Worm (Caenorhabditis elegans) whole organism, L4 larva: ENCODE results near the gene srt-68.

ENCODE experiments used
- ZK546.5 ChIP-seq, 2 experiments: sonication (generic microtip); optimal IDR thresholded peaks; 2 replicates each; lab custom pipeline; 2017; ENCODE audit warnings: missing biosample characterization in 2 of 2, missing genetic modification characterization in 2 of 2
- ceh-82 ChIP-seq: sonication (generic microtip); optimal IDR thresholded peaks from 2 replicates; lab custom pipeline; 2017; ENCODE audit warnings: missing biosample characterization, missing genetic modification characterization
- dpl-1 ChIP-seq: fragments of 150-350 bp; optimal IDR thresholded peaks from 2 replicates; lab custom pipeline; 2014; ENCODE audit warnings: missing biosample characterization, missing genetic modification reagents, missing genetic modification characterization
- egl-27 ChIP-seq: sonication (generic microtip); optimal IDR thresholded peaks from 3 replicates; lab custom pipeline; 2017; ENCODE audit warnings: missing biosample characterization, missing genetic modification reagents, missing genetic modification characterization
- mdl-1 ChIP-seq, 2 experiments: fragments of 150-350 bp in 1 of 2; sonication (generic microtip) in 1 of 2; optimal IDR thresholded peaks; 2 replicates each; lab custom pipeline; 2014 to 2017; ENCODE audit warnings: missing biosample characterization in 2 of 2, missing genetic modification characterization in 2 of 2
- mep-1 ChIP-seq: fragments of 150-350 bp; sonication (generic microtip); optimal IDR thresholded peaks from 3 replicates; lab custom pipeline; 2014; ENCODE audit warnings: missing biosample characterization, missing genetic modification characterization
- nhr-28 ChIP-seq: fragments of 150-350 bp; optimal IDR thresholded peaks from 2 replicates; lab custom pipeline; 2014; ENCODE audit warnings: missing biosample characterization, missing genetic modification characterization
- pqm-1 ChIP-seq: sonication (generic microtip); optimal IDR thresholded peaks from 2 replicates; lab custom pipeline; 2017; ENCODE audit warnings: missing biosample characterization, missing genetic modification characterization
- unc-62 ChIP-seq, 3 experiments: fragments of 150-350 bp in 1 of 3; sonication (generic microtip); optimal IDR thresholded peaks in 2 of 3; peaks in 1 of 3; 1 replicate in 1 of 3; 2 replicates in 2 of 3; lab custom pipeline; 2014 to 2017; ENCODE audit warnings: missing biosample characterization in 3 of 3, missing genetic modification characterization in 3 of 3, missing genetic modification reagents in 3 of 3, missing genotype in 1 of 3

DNA sequence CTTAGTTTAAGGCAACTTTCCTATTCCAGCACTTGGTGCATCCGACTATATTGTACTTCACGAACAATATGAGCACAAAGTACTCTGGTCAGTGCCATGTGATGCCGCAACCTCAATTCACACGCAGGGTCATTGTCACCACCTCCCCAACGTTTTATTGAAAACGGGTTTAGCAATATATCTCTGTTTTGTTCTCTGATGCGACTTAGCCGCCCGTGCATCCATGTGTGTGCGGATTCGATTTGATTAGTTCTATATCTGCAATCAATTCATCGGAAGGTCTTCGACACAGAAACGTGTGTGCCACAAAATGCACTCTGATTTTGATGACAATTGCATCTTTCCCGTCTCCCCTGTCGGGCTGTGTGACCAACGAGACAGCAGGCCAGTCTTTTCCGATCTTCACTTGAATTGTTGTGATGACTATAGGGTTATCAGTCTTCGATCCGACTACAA, 20.7 kb upstream of the srt-68 start:
- TF ChIP-seq pqm-1 (tag; lab: Kevin White, UChicago) (no peak), nhr-28 (tag; lab: Kevin White, UChicago) (peak; percentile 48), ceh-82 (no peak), dpl-1 (GFP tag; lab: Kevin White, UChicago) (no peak), ZK546.5 (tag; optimal IDR thresholded peaks at IDR 0.05; lab: Kevin White, UChicago) (no peak), mep-1 (tag; lab: Kevin White, UChicago) (no peak), egl-27 (tag; lab: Kevin White, UChicago) (no peak), mdl-1 (tag; optimal IDR thresholded peaks at IDR 0.05; lab: Kevin White, UChicago) (no peak), unc-62 (GFP tag; optimal IDR thresholded peaks at IDR 0.05 in 1 of 2; lab: Kevin White, UChicago) (no peak), unc-62 (tag; optimal IDR thresholded peaks at IDR 0.05; lab: Kevin White, UChicago) (no peak)
